Worm (Caenorhabditis elegans) whole organism, L1 larva: ENCODE measurements around the gene F29A7.4.

Experiments
- C34B4.2 ChIP-seq: sonication (generic microtip); optimal IDR thresholded peaks from 2 replicates; lab custom pipeline; 2017; ENCODE audit warnings: mild to moderate bottlenecking, missing genetic modification characterization, missing compliant biosample characterization
- F16B12.6 ChIP-seq: fragments of 150-350 bp; optimal IDR thresholded peaks from 2 replicates; lab custom pipeline; 2014; ENCODE audit warnings: missing biosample characterization, missing genetic modification characterization
- aha-1 ChIP-seq: fragments of 150-350 bp; optimal IDR thresholded peaks from 2 replicates; lab custom pipeline; 2014; ENCODE audit warnings: missing biosample characterization, missing genetic modification characterization
- aly-2 ChIP-seq: fragments of 150-350 bp; optimal IDR thresholded peaks from 2 replicates; lab custom pipeline; 2014; ENCODE audit warnings: missing biosample characterization, missing genetic modification characterization
- ama-1 ChIP-seq: fragments of 150-350 bp; optimal IDR thresholded peaks from 2 replicates; lab custom pipeline; 2014
- blmp-1 ChIP-seq: fragments of 150-350 bp; optimal IDR thresholded peaks from 2 replicates; lab custom pipeline; 2014; ENCODE audit warnings: missing biosample characterization, missing genetic modification characterization
- ceh-8 ChIP-seq: fragments of 200-800 bp; sonication (Bioruptor generic); optimal IDR thresholded peaks from 2 replicates; lab custom pipeline; 2018; ENCODE audit warnings: mild to moderate bottlenecking, missing genetic modification characterization, moderate library complexity, missing compliant biosample characterization
- ceh-90 ChIP-seq: sonication (generic microtip); optimal IDR thresholded peaks from 2 replicates; lab custom pipeline; 2016; ENCODE audit warnings: missing genetic modification characterization, missing compliant biosample characterization
- dpl-1 ChIP-seq, 3 experiments: fragments of 150-350 bp in 2 of 3; sonication (generic microtip) in 1 of 3; optimal IDR thresholded peaks; 2 replicates each; lab custom pipeline; 2014 to 2017; ENCODE audit warnings: missing biosample characterization in 3 of 3, missing genetic modification characterization in 3 of 3, missing genetic modification reagents in 3 of 3
- dsc-1 ChIP-seq: sonication (generic microtip); optimal IDR thresholded peaks from 2 replicates; lab custom pipeline; 2016; ENCODE audit warnings: mild to moderate bottlenecking, missing genetic modification characterization, missing compliant biosample characterization
- egl-13 ChIP-seq: sonication (generic microtip); optimal IDR thresholded peaks from 2 replicates; lab custom pipeline; 2016; ENCODE audit warnings: missing genotype, missing genetic modification reagents, missing genetic modification characterization, missing compliant biosample characterization
- egl-27 ChIP-seq, 2 experiments: fragments of 150-350 bp in 1 of 2; sonication (generic microtip); optimal IDR thresholded peaks; 3 replicates each; lab custom pipeline; 2017 to 2018; ENCODE audit warnings: missing biosample characterization in 2 of 2, missing genetic modification characterization in 2 of 2, missing genetic modification reagents in 2 of 2
- elt-2 ChIP-seq: sonication (generic microtip); optimal IDR thresholded peaks from 2 replicates; lab custom pipeline; 2016; ENCODE audit warnings: missing genetic modification characterization, mild to moderate bottlenecking, inconsistent platforms, missing compliant biosample characterization, missing genetic modification reagents
- ets-5 ChIP-seq: fragments of 200-800 bp; sonication (Bioruptor generic); IDR thresholded peaks from 2 replicates; pipeline ENCODE4 v1.3.6; 2022; ENCODE audit warnings: missing genetic modification characterization, missing compliant biosample characterization
- fkh-10 ChIP-seq: sonication (generic microtip); optimal IDR thresholded peaks from 2 replicates; lab custom pipeline; 2017; ENCODE audit warnings: missing biosample characterization, missing genetic modification reagents, missing genetic modification characterization
- grh-1 ChIP-seq: fragments of 200-800 bp; sonication (Bioruptor generic); IDR thresholded peaks from 2 replicates; pipeline ENCODE4 v1.3.6; 2022; ENCODE audit warnings: missing genetic modification reagents, missing genetic modification characterization, missing compliant biosample characterization
- hlh-17 ChIP-seq: fragments of 200-800 bp; sonication (Bioruptor generic); optimal IDR thresholded peaks from 2 replicates; lab custom pipeline; 2018; ENCODE audit warnings: missing genetic modification characterization, mild to moderate bottlenecking, missing compliant biosample characterization, moderate library complexity, borderline replicate concordance
- hlh-4 ChIP-seq: sonication (generic microtip); optimal IDR thresholded peaks from 2 replicates; lab custom pipeline; 2016; ENCODE audit warnings: mild to moderate bottlenecking, missing genetic modification characterization, missing compliant biosample characterization
- hpl-2 ChIP-seq: fragments of 150-350 bp; optimal IDR thresholded peaks from 2 replicates; lab custom pipeline; 2014; ENCODE audit warnings: missing biosample characterization, missing genetic modification reagents, missing genetic modification characterization
- irx-1 ChIP-seq: sonication (generic microtip); optimal IDR thresholded peaks from 2 replicates; lab custom pipeline; 2016; ENCODE audit warnings: missing genetic modification characterization, missing compliant biosample characterization
- lin-15B ChIP-seq: fragments of 150-350 bp; sonication (generic microtip); optimal IDR thresholded peaks from 3 replicates; lab custom pipeline; 2014; ENCODE audit warnings: missing biosample characterization, missing genetic modification characterization
- lin-35 ChIP-seq, 2 experiments: fragments of 150-350 bp; optimal IDR thresholded peaks; 2 replicates each; lab custom pipeline; 2014; ENCODE audit warnings: missing biosample characterization in 2 of 2, missing genetic modification characterization in 2 of 2, missing genetic modification reagents in 2 of 2
- lir-3 ChIP-seq: sonication (generic microtip); optimal IDR thresholded peaks from 2 replicates; lab custom pipeline; 2016; ENCODE audit warnings: mild to moderate bottlenecking, missing genetic modification characterization, moderate library complexity, missing compliant biosample characterization; ENCODE audit not compliant: poor library complexity
- lsy-2 ChIP-seq, 2 experiments: fragments of 150-350 bp; optimal IDR thresholded peaks; 2 replicates each; lab custom pipeline; 2014; ENCODE audit warnings: missing biosample characterization in 2 of 2, missing genetic modification characterization in 2 of 2
- mab-9 ChIP-seq: fragments of 200-800 bp; sonication (Bioruptor generic); IDR thresholded peaks from 2 replicates; pipeline ENCODE4 v1.3.6; 2022; ENCODE audit warnings: missing genetic modification reagents, missing genetic modification characterization, missing compliant biosample characterization
- mef-2 ChIP-seq: fragments of 150-350 bp; optimal IDR thresholded peaks from 2 replicates; lab custom pipeline; 2014; ENCODE audit warnings: missing biosample characterization, missing genetic modification characterization
- nhr-12 ChIP-seq: sonication (generic microtip); optimal IDR thresholded peaks from 2 replicates; lab custom pipeline; 2017; ENCODE audit warnings: missing biosample characterization, missing genetic modification characterization
- nhr-19 ChIP-seq: fragments of 200-800 bp; sonication (Bioruptor generic); conservative IDR thresholded peaks from 2 replicates; pipeline ENCODE4 v1.3.6; 2022; ENCODE audit warnings: missing genetic modification characterization, missing compliant biosample characterization
- nhr-20 ChIP-seq: sonication (generic microtip); optimal IDR thresholded peaks from 2 replicates; lab custom pipeline; 2016; ENCODE audit warnings: mild to moderate bottlenecking, missing genetic modification characterization, missing compliant biosample characterization
- nhr-47 ChIP-seq: sonication (generic microtip); optimal IDR thresholded peaks from 2 replicates; lab custom pipeline; 2016; ENCODE audit warnings: mild to moderate bottlenecking, missing genetic modification characterization, moderate library complexity, missing compliant biosample characterization
- nhr-76 ChIP-seq: sonication (generic microtip); optimal IDR thresholded peaks from 2 replicates; lab custom pipeline; 2017; ENCODE audit warnings: missing biosample characterization, missing genetic modification characterization
- nhr-77 ChIP-seq: fragments of 150-350 bp; optimal IDR thresholded peaks from 2 replicates; lab custom pipeline; 2014; ENCODE audit warnings: missing biosample characterization, missing genetic modification characterization
- nhr-90 ChIP-seq: sonication (generic microtip); optimal IDR thresholded peaks from 2 replicates; lab custom pipeline; 2016; ENCODE audit warnings: mild to moderate bottlenecking, missing genetic modification characterization, missing compliant biosample characterization; ENCODE audit not compliant: poor library complexity
- pqm-1 ChIP-seq: sonication (generic microtip); optimal IDR thresholded peaks from 3 replicates; lab custom pipeline; 2017; ENCODE audit warnings: missing biosample characterization, missing genetic modification characterization
- rnt-1 ChIP-seq: sonication (generic microtip); optimal IDR thresholded peaks from 2 replicates; lab custom pipeline; 2016; ENCODE audit warnings: mild to moderate bottlenecking, missing genetic modification characterization, moderate library complexity, missing compliant biosample characterization
- skn-1 ChIP-seq: fragments of 150-350 bp; optimal IDR thresholded peaks from 2 replicates; lab custom pipeline; 2014; ENCODE audit warnings: missing biosample characterization, missing genetic modification characterization
- snpc-4 ChIP-seq: fragments of 150-350 bp; optimal IDR thresholded peaks from 2 replicates; lab custom pipeline; 2014; ENCODE audit warnings: missing biosample characterization, missing genetic modification characterization
- sptf-1 ChIP-seq: fragments of 150-350 bp; optimal IDR thresholded peaks from 2 replicates; lab custom pipeline; 2014; ENCODE audit warnings: missing biosample characterization, missing genetic modification characterization
- sup-37 ChIP-seq: fragments of 200-800 bp; sonication (Bioruptor generic); optimal IDR thresholded peaks from 2 replicates; lab custom pipeline; 2018; ENCODE audit warnings: mild to moderate bottlenecking, missing genetic modification characterization, missing compliant biosample characterization
- swsn-7 ChIP-seq: sonication (generic microtip); optimal IDR thresholded peaks from 2 replicates; lab custom pipeline; 2016; ENCODE audit warnings: missing genetic modification characterization, missing compliant biosample characterization
- tbx-2 ChIP-seq: sonication (generic microtip); optimal IDR thresholded peaks from 2 replicates; lab custom pipeline; 2016; ENCODE audit warnings: missing genetic modification characterization, missing compliant biosample characterization
- tlp-1 ChIP-seq: fragments of 150-350 bp; optimal IDR thresholded peaks from 2 replicates; lab custom pipeline; 2014; ENCODE audit warnings: missing biosample characterization, missing genetic modification characterization
- unc-130 ChIP-seq: fragments of 150-350 bp; optimal IDR thresholded peaks from 2 replicates; lab custom pipeline; 2017; ENCODE audit warnings: missing biosample characterization, missing genetic modification characterization, inconsistent platforms
- unc-62 ChIP-seq: fragments of 150-350 bp; optimal IDR thresholded peaks from 2 replicates; lab custom pipeline; 2014; ENCODE audit warnings: missing biosample characterization, missing genetic modification reagents, missing genetic modification characterization
- unc-86 ChIP-seq: sonication (generic microtip); optimal IDR thresholded peaks from 2 replicates; lab custom pipeline; 2016; ENCODE audit warnings: missing genetic modification characterization, missing compliant biosample characterization
- vab-15 ChIP-seq: sonication (generic microtip); optimal IDR thresholded peaks from 2 replicates; lab custom pipeline; 2017; ENCODE audit warnings: missing genotype, mild to moderate bottlenecking, missing genetic modification characterization, missing compliant biosample characterization

F29A7.4 gene

DNA sequence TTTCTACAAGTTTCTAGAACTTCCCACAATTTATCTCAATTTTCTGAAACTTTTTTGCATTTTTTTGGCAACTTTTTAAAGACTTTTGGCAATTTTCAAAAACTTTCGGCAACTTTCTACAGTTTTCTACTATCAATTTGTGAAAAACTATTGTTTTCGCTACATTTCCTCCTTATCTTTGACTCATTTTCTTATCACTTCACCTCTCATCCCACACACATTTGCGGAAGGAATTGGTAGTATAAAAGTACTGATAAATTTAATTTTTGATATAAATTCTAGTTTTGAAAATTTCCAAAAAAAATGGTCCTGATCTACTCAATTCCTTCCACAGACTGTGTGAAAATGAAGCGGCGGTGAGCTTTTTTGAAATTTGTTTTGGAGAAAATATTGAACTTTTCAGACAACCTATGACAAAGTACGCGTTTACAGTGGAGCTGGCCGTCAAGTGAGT, at the start of gene F29A7.4:
Gene F29A7.4 (plus strand): TSS at position 404 of the 454 bp plus-strand sequence.
- no peak for TF ChIP-seq lin-15B (tag; lab: Kevin White, UChicago)
- no peak for TF ChIP-seq unc-86 (tag; lab: Kevin White, UChicago)
- TF ChIP-seq lin-35 (GFP tag; optimal IDR thresholded peaks at IDR 0.05; lab: Kevin White, UChicago): no peak
- no peak for TF ChIP-seq aly-2 (tag; lab: Kevin White, UChicago)
- peak; percentile 72 for TF ChIP-seq elt-2 (tag; lab: Kevin White, UChicago)

DNA sequence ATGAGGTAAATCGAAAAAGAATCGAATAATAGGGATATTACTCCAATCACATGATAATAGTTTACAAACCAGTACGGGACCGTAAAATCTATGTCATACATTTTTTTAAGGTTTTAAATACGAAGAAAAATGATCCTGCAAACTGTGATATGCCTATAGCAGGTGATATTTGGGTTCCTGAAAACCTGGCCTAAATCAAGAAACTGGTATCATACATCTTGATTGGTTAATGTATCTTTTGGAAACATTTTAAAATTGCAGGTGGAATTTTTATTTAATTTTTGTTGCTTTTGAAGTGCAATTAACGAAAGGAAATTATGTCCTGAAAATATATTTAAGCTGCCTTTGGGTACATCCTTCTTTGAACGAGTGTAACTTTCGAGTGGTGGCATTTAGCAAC, 49.6 kb upstream of the F29A7.4 start, which contains the start of gene sri-61:
Gene sri-61 (minus strand): TSS at position 101 of the 400 bp plus-strand sequence.
- TF ChIP-seq sup-37 (no peak), hlh-4 (tag; lab: Kevin White, UChicago) (peak; percentile 77)

DNA sequence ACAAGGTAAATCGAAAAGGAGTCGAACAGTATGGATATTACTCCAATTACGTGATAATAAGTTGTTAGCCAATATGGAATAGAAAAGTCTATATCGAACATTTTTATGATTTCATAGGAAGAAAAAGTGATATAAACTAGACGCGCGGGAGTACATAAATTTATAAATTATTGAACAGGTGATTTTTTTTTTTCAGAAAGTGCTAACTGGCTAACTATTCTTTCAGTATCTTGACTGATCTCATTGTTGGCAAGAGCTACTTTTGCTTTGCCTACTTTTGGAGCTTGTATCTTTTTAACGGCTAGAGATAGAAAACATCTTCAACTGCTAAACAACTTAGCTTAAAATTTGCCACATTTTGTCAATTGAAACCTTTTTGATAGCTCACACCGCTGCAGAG, 47.0 kb upstream of the F29A7.4 start, which contains the start of gene sri-60:
Gene sri-60 (minus strand): TSS at position 101 of the 400 bp plus-strand sequence.
- no peak for TF ChIP-seq sptf-1 (tag; lab: Kevin White, UChicago)
- no peak for TF ChIP-seq vab-15 (tag; lab: Kevin White, UChicago)
- no peak for TF ChIP-seq mef-2 (tag; lab: Kevin White, UChicago)
- no peak for TF ChIP-seq mab-9 (GFP tag; lab: Robert Waterston, UW)
- no peak for TF ChIP-seq egl-27 (tag; optimal IDR thresholded peaks at IDR 0.05; lab: Kevin White, UChicago)
- TF ChIP-seq unc-130 (tag; lab: Kevin White, UChicago): no peak
- TF ChIP-seq ceh-90 (tag; lab: Kevin White, UChicago): no peak
- TF ChIP-seq nhr-90: no peak
- no peak for TF ChIP-seq nhr-76 (tag; lab: Kevin White, UChicago)

DNA sequence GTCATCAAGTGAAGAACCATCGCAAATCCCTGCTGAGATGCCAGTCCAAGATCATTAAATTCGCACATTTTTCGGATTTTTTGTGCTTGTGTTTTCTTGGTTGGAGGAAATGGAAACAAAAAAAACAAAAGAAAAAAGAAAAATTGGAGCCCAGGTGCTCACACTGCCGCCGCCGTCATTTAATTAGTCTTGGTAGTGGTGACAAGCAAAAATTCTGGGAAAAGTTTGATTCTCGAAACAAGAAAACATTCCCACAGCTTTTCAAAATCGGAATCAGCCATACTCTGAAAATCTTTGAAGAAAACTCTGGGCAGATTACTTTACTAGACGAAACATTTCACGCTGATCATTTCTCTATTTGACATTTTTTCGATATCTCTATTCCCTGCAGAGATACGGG, 44.6 kb upstream of the F29A7.4 start, which contains the start of gene srh-128:
Gene srh-128 (minus strand): TSS at position 101 of the 400 bp plus-strand sequence.
- TF ChIP-seq C34B4.2: no peak
- no peak for TF ChIP-seq swsn-7 (tag; lab: Kevin White, UChicago)
- TF ChIP-seq pqm-1 (tag; lab: Kevin White, UChicago): no peak
- no peak for TF ChIP-seq lin-15B (tag; lab: Kevin White, UChicago)
- TF ChIP-seq irx-1: no peak
- no peak for TF ChIP-seq skn-1 (tag; lab: Kevin White, UChicago)
- TF ChIP-seq dpl-1 (GFP tag; optimal IDR thresholded peaks at IDR 0.05; lab: Kevin White, UChicago): no peak
- no peak for TF ChIP-seq snpc-4
- TF ChIP-seq ceh-8 (GFP tag; lab: Kevin White, UChicago): no peak
- no peak for TF ChIP-seq grh-1 (GFP tag; lab: Robert Waterston, UW)
- TF ChIP-seq nhr-77 (tag; lab: Kevin White, UChicago): no peak
- TF ChIP-seq lir-3: no peak
- TF ChIP-seq hlh-17 (GFP tag; lab: Kevin White, UChicago): no peak
- TF ChIP-seq nhr-12 (tag; lab: Kevin White, UChicago): no peak
- no peak for TF ChIP-seq aly-2 (tag; lab: Kevin White, UChicago)
- no peak for TF ChIP-seq ama-1 (lab: Kevin White, UChicago)
- no peak for TF ChIP-seq lsy-2 (tag; optimal IDR thresholded peaks at IDR 0.05; lab: Kevin White, UChicago)

DNA sequence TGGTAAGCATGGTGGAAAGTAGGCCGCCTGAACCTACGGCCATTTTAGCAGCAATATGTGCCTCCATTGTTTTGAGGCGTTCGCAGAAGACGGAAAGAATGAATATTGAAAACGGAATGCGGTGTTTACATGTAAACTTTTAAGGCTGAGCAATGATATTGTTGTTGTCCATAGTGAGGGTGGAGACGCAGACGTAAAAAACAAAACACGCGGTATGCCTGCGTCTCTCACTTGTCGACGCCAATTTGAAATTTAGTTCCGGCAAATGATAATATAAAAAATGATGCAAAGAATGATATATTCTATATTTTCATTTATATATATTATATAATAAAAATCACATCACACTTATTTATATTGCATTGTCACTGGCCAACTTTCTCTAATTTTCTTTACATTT, 41.9 kb upstream of the F29A7.4 start, which contains the start of gene Y47G7B.2:
Gene Y47G7B.2 (minus strand): TSS at position 143 of the 400 bp plus-strand sequence.
- TF ChIP-seq fkh-10 (GFP tag; lab: Kevin White, UChicago) (no peak), tlp-1 (tag; lab: Kevin White, UChicago) (no peak), hlh-4 (tag; lab: Kevin White, UChicago) (no peak), dsc-1 (tag; lab: Kevin White, UChicago) (no peak), nhr-47 (tag; lab: Kevin White, UChicago) (peak; percentile 23), aha-1 (tag; lab: Kevin White, UChicago) (no peak), nhr-20 (peak; percentile 7), egl-13 (tag; lab: Kevin White, UChicago) (no peak), unc-62 (no peak), hpl-2 (no peak), nhr-19 (GFP tag; lab: Robert Waterston, UW) (no peak), swsn-7 (tag; lab: Kevin White, UChicago) (no peak), ets-5 (GFP tag; lab: Robert Waterston, UW) (no peak), F16B12.6 (tag; lab: Kevin White, UChicago) (no peak), unc-130 (tag; lab: Kevin White, UChicago) (no peak), tbx-2 (no peak), rnt-1 (tag; lab: Kevin White, UChicago) (peak; percentile 29), snpc-4 (no peak), blmp-1 (tag; lab: Kevin White, UChicago) (no peak)
